Fruit fly (Drosophila melanogaster) whole organism, embryonic: ENCODE results near the gene Cks85A.

Experiments
- BtbVII ChIP-seq: fragments of 200-800 bp; sonication (Bioruptor generic); optimal IDR thresholded peaks from 3 replicates; lab custom pipeline; 2017; ENCODE audit warnings: missing biosample characterization, mild to moderate bottlenecking, missing genetic modification characterization
- CG13287 ChIP-seq: fragments of 200-800 bp; sonication (Bioruptor generic); IDR thresholded peaks from 2 replicates; pipeline ENCODE4 v1.3.6; 2022; ENCODE audit warnings: missing biosample characterization, missing genetic modification characterization; ENCODE audit not compliant: partially characterized antibody
- CG14965 ChIP-seq: fragments of 200-800 bp; sonication (Bioruptor generic); optimal IDR thresholded peaks from 2 replicates; lab custom pipeline; 2016; ENCODE audit warnings: missing biosample characterization, missing genetic modification characterization, borderline replicate concordance
- CG15073 ChIP-seq: fragments of 200-800 bp; sonication (Bioruptor generic); optimal IDR thresholded peaks from 2 replicates; lab custom pipeline; 2016; ENCODE audit warnings: missing biosample characterization, missing genetic modification characterization
- CG15601 ChIP-seq: fragments of 200-800 bp; sonication (Bioruptor generic); optimal IDR thresholded peaks from 3 replicates; lab custom pipeline; 2019; ENCODE audit warnings: missing biosample characterization, mild to moderate bottlenecking, missing genetic modification characterization, moderate library complexity
- CG1602 ChIP-seq: fragments of 200-800 bp; sonication (Bioruptor generic); optimal IDR thresholded peaks from 3 replicates; lab custom pipeline; 2016; ENCODE audit warnings: missing biosample characterization, missing genetic modification characterization
- CG18764 ChIP-seq: fragments of 200-800 bp; sonication (Bioruptor generic); optimal IDR thresholded peaks from 3 replicates; lab custom pipeline; 2016; ENCODE audit warnings: missing biosample characterization, missing genetic modification characterization
- CG2120 ChIP-seq: fragments of 200-800 bp; sonication (Bioruptor generic); optimal IDR thresholded peaks from 3 replicates; lab custom pipeline; 2016; ENCODE audit warnings: missing biosample characterization, missing genetic modification characterization
- CG2712 ChIP-seq: fragments of 200-800 bp; optimal IDR thresholded peaks from 3 replicates; lab custom pipeline; 2019; ENCODE audit warnings: missing biosample characterization, mild to moderate bottlenecking, missing genetic modification characterization, moderate library complexity
- CG2889 ChIP-seq: fragments of 200-800 bp; sonication (Bioruptor generic); IDR thresholded peaks from 3 replicates; pipeline ENCODE4 v1.3.6; 2022; ENCODE audit warnings: missing biosample characterization, missing genetic modification characterization
- CG33213 ChIP-seq: fragments of 200-800 bp; sonication (Bioruptor generic); optimal IDR thresholded peaks from 3 replicates; lab custom pipeline; 2016; ENCODE audit warnings: missing biosample characterization, missing genetic modification characterization
- CG3407 ChIP-seq: fragments of 200-800 bp; sonication (Bioruptor generic); optimal IDR thresholded peaks from 2 replicates; lab custom pipeline; 2018; ENCODE audit warnings: missing biosample characterization, mild to moderate bottlenecking, missing genetic modification characterization
- CG6689 ChIP-seq: fragments of 200-800 bp; sonication (Bioruptor generic); IDR thresholded peaks from 2 replicates; pipeline ENCODE4 v1.3.6; 2022; ENCODE audit warnings: missing biosample characterization, missing genetic modification characterization
- CG6813 ChIP-seq: fragments of 200-800 bp; sonication (Bioruptor generic); optimal IDR thresholded peaks from 2 replicates; lab custom pipeline; 2017; ENCODE audit warnings: missing biosample characterization, missing genetic modification characterization, mild to moderate bottlenecking, moderate library complexity, missing genetic modification reagents
- CG7271 ChIP-seq: fragments of 200-800 bp; sonication (Bioruptor generic); optimal IDR thresholded peaks from 2 replicates; lab custom pipeline; 2018; ENCODE audit warnings: missing biosample characterization, mild to moderate bottlenecking, missing genetic modification characterization, moderate library complexity
- CG7963 ChIP-seq: fragments of 200-800 bp; sonication (Bioruptor generic); IDR thresholded peaks from 3 replicates; pipeline ENCODE4 v1.3.6; 2022; ENCODE audit warnings: missing biosample characterization, missing genetic modification characterization; ENCODE audit not compliant: partially characterized antibody
- CG9215 ChIP-seq: fragments of 200-800 bp; sonication (Bioruptor generic); IDR thresholded peaks from 2 replicates; pipeline ENCODE4 v1.3.6; 2022; ENCODE audit warnings: missing biosample characterization, missing genetic modification characterization
- CG9437 ChIP-seq: fragments of 200-800 bp; sonication (Bioruptor generic); optimal IDR thresholded peaks from 2 replicates; lab custom pipeline; 2018; ENCODE audit warnings: missing biosample characterization, mild to moderate bottlenecking, missing genetic modification characterization
- CoRest ChIP-seq: fragments of 200-800 bp; sonication (Bioruptor generic); optimal IDR thresholded peaks from 3 replicates; lab custom pipeline; 2018; ENCODE audit warnings: missing biosample characterization, mild to moderate bottlenecking, missing genetic modification characterization, moderate library complexity
- Dip2 ChIP-seq: fragments of 200-800 bp; sonication (Bioruptor generic); IDR thresholded peaks from 2 replicates; pipeline ENCODE4 v1.3.6; 2022; ENCODE audit warnings: missing biosample characterization, missing genetic modification characterization
- HHEX ChIP-seq: fragments of 200-800 bp; sonication (Bioruptor generic); optimal IDR thresholded peaks from 3 replicates; lab custom pipeline; 2017; ENCODE audit warnings: missing biosample characterization, mild to moderate bottlenecking, missing genetic modification characterization, missing genetic modification reagents
- Hand ChIP-seq: fragments of 200-800 bp; sonication (Bioruptor generic); optimal IDR thresholded peaks from 2 replicates; lab custom pipeline; 2017; ENCODE audit warnings: mild to moderate bottlenecking, missing biosample characterization, missing genetic modification reagents, missing genetic modification characterization
- Hmr ChIP-seq: fragments of 200-800 bp; sonication (Bioruptor generic); optimal IDR thresholded peaks from 3 replicates; lab custom pipeline; 2017; ENCODE audit warnings: mild to moderate bottlenecking, missing biosample characterization, missing genetic modification reagents, missing genetic modification characterization
- Hr3 ChIP-seq: fragments of 200-800 bp; sonication (Bioruptor generic); optimal IDR thresholded peaks from 3 replicates; lab custom pipeline; 2016; ENCODE audit warnings: missing biosample characterization, missing genetic modification characterization
- Hr39 ChIP-seq: fragments of >200 bp; optimal IDR thresholded peaks from 2 replicates; lab custom pipeline; 2017
- Max ChIP-seq: fragments of 200-800 bp; sonication (Bioruptor generic); optimal IDR thresholded peaks from 2 replicates; lab custom pipeline; 2016; ENCODE audit warnings: missing biosample characterization, mild to moderate bottlenecking, missing genetic modification characterization
- Xbp1 ChIP-seq: fragments of 200-800 bp; sonication (Bioruptor generic); optimal IDR thresholded peaks from 3 replicates; lab custom pipeline; 2016; ENCODE audit warnings: missing biosample characterization, mild to moderate bottlenecking, missing genetic modification characterization
- abd-A ChIP-seq: fragments of 200-800 bp; sonication (Bioruptor generic); optimal IDR thresholded peaks from 3 replicates; lab custom pipeline; 2019; ENCODE audit warnings: missing biosample characterization, mild to moderate bottlenecking, missing genetic modification characterization, moderate library complexity
- caup ChIP-seq: fragments of 200-800 bp; sonication (Bioruptor generic); optimal IDR thresholded peaks from 3 replicates; lab custom pipeline; 2017; ENCODE audit warnings: missing biosample characterization, mild to moderate bottlenecking, missing genetic modification characterization, moderate library complexity; ENCODE audit not compliant: severe bottlenecking
- da ChIP-seq: fragments of 200-800 bp; sonication (Bioruptor generic); optimal IDR thresholded peaks from 2 replicates; lab custom pipeline; 2016; ENCODE audit warnings: missing biosample characterization, missing genetic modification characterization
- esg ChIP-seq: fragments of 200-800 bp; sonication (Bioruptor generic); conservative IDR thresholded peaks from 2 replicates; pipeline ENCODE4 v1.3.6; 2022; ENCODE audit warnings: missing biosample characterization, missing genetic modification characterization
- fd102C ChIP-seq: fragments of 200-800 bp; sonication (Bioruptor generic); optimal IDR thresholded peaks from 2 replicates; lab custom pipeline; 2018; ENCODE audit warnings: missing biosample characterization, mild to moderate bottlenecking, missing genetic modification characterization, moderate library complexity
- gsb ChIP-seq: fragments of 200-800 bp; sonication (Bioruptor generic); IDR thresholded peaks from 2 replicates; pipeline ENCODE4 v1.3.6; 2022; ENCODE audit warnings: missing biosample characterization, missing genetic modification characterization
- lola ChIP-seq, 3 experiments: fragments of >200 bp in 2 of 3; fragments of 200-800 bp in 1 of 3; sonication (Bioruptor generic) in 1 of 3; optimal IDR thresholded peaks; 2 replicates each; lab custom pipeline; 2017 to 2019; ENCODE audit warnings: missing biosample characterization in 3 of 3, missing genetic modification characterization in 3 of 3, mild to moderate bottlenecking in 1 of 3, moderate library complexity in 1 of 3
- pho ChIP-seq: fragments of 200-800 bp; sonication (Bioruptor generic); optimal IDR thresholded peaks from 2 replicates; lab custom pipeline; 2016; ENCODE audit warnings: missing biosample characterization, missing genetic modification characterization
- schlank ChIP-seq: fragments of 200-800 bp; sonication (Bioruptor generic); optimal IDR thresholded peaks from 2 replicates; lab custom pipeline; 2018; ENCODE audit warnings: missing biosample characterization, mild to moderate bottlenecking, missing genetic modification characterization
- sd ChIP-seq: fragments of 200-800 bp; sonication (Bioruptor generic); optimal IDR thresholded peaks from 3 replicates; lab custom pipeline; 2018; ENCODE audit warnings: missing biosample characterization, mild to moderate bottlenecking, missing genetic modification characterization, moderate library complexity
- so ChIP-seq: fragments of 200-800 bp; sonication (Bioruptor generic); IDR thresholded peaks from 3 replicates; pipeline ENCODE4 v1.3.6; 2022; ENCODE audit warnings: missing biosample characterization, missing genetic modification characterization
- trh ChIP-seq: fragments of 200-800 bp; sonication (Bioruptor generic); optimal IDR thresholded peaks from 2 replicates; lab custom pipeline; 2016; ENCODE audit warnings: missing biosample characterization, missing genetic modification characterization
- ttk ChIP-seq: fragments of 200-800 bp; sonication (Bioruptor generic); IDR thresholded peaks from 2 replicates; pipeline ENCODE4 v2.1.2; 2022; ENCODE audit warnings: missing biosample characterization, missing genetic modification characterization
- vfl ChIP-seq: fragments of 200-800 bp; sonication (Bioruptor generic); optimal IDR thresholded peaks from 2 replicates; lab custom pipeline; 2016; ENCODE audit warnings: missing biosample characterization, missing genetic modification characterization

Gene Cks85A

dm6 chr3R:8747871-8748775 lies 29.9 kb upstream of the Cks85A start (continued):
- TF ChIP-seq Max (GFP tag; lab: Kevin White, UChicago) (no peak), CG9437 (peak; percentile 92), CG6689 (GFP tag; lab: Robert Waterston, UW) (no peak), CG2889 (GFP tag; lab: Robert Waterston, UW) (no peak), gsb (GFP tag; lab: Robert Waterston, UW) (no peak), Hand (GFP tag; lab: Kevin White, UChicago) (no peak), CG15601 (tag; lab: Kevin White, UChicago) (no peak), schlank (tag; lab: Kevin White, UChicago) (no peak), trh (GFP tag; lab: Kevin White, UChicago) (no peak), fd102C (GFP tag; lab: Kevin White, UChicago) (no peak), CG2120 (GFP tag; lab: Kevin White, UChicago) (peak; percentile 3), CG33213 (GFP tag; lab: Kevin White, UChicago) (no peak), da (GFP tag; lab: Kevin White, UChicago) (no peak), Hr3 (GFP tag; lab: Kevin White, UChicago) (no peak), pho (GFP tag; lab: Kevin White, UChicago) (no peak), esg (GFP tag; lab: Robert Waterston, UW) (no peak), Dip2 (GFP tag; lab: Robert Waterston, UW) (no peak), CG9215 (no peak), Hr39 (no peak), CG13287 (GFP tag; lab: Robert Waterston, UW) (no peak), HHEX (peak; percentile 1), lola (GFP tag; optimal IDR thresholded peaks at IDR 0.05; lab: Kevin White, UChicago) (no peak), CG3407 (GFP tag; lab: Kevin White, UChicago) (no peak), Hmr (GFP tag; lab: Kevin White, UChicago) (peak; percentile 42), ttk (GFP tag; lab: Robert Waterston, UW) (no peak), caup (no peak), CG7271 (tag; lab: Kevin White, UChicago) (no peak), CoRest (tag; lab: Kevin White, UChicago) (no peak), CG7963 (no peak), sd (tag; lab: Kevin White, UChicago) (no peak), so (0 out of 3 replicates have a peak, but pooled peaks have one; percentile 37), CG18764 (GFP tag; lab: Kevin White, UChicago) (no peak), CG2712 (tag; lab: Kevin White, UChicago) (no peak), Xbp1 (GFP tag; lab: Kevin White, UChicago) (no peak), vfl (GFP tag; lab: Kevin White, UChicago) (no peak), CG1602 (GFP tag; lab: Kevin White, UChicago) (no peak), CG14965 (GFP tag; lab: Kevin White, UChicago) (no peak), abd-A (no peak), CG15073 (GFP tag; lab: Kevin White, UChicago) (no peak), CG6813 (GFP tag; lab: Kevin White, UChicago) (no peak), BtbVII (GFP tag; lab: Kevin White, UChicago) (no peak)
